Fruit fly (Drosophila melanogaster): ENCODE data around the gene CG6678.

CG6678 gene

DNA sequence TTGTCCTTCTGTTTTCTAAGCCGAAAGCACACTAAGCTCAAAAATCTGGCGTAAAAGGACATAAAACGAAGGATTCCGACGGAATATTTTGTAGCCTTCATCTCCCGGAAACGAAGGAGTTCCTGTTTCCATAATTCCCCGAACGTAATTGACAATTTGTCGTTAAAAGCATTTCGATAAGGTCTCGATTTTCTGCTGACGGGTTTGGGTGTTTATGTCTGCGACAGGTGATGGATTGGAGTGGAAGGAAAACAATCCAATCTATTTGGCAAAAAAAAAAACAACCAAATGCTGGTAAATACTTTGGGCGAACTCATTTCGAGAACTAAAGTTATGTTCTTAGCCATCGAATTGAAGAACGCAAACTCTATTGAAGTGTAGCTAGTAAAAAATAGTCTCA is 40.3 kb upstream of the CG6678 start, which contains the start of gene Gr93d:
Gene Gr93d (minus strand): TSS at position 101 of the 400 bp plus-strand sequence.
- TF ChIP-seq NC2α (GFP tag; optimal IDR thresholded peaks at IDR 0.05), result no peak
- no peak for TF ChIP-seq nmo (GFP tag; optimal IDR thresholded peaks at IDR 0.05)

DNA sequence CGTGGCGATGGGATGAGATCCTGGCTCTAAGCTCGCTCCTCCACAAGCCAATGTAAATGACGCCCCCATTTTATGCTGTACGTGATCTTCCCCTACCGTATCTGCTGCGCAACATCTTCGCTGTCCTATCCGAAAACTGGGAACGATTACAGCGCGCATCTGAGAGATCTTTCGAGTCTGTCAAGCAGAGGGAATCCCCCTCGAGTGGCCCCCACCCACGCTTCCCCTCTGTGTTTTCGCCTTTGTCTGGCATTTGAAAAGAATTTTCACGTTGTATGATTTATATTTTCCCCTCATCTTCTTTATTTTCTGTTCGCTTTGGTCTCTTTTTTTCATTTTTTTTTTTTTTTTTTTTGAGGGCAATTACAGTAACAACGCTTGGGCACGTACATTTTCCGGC is 39.4 kb upstream of the CG6678 start:
- TF ChIP-seq CG18619 (GFP tag; optimal IDR thresholded peaks at IDR 0.05), result no peak
- TF ChIP-seq sr (GFP tag; IDR thresholded peaks at IDR 0.05), result peak; percentile 55; the same call in 2 of the 3 replicates
- TF ChIP-seq crol (GFP tag; IDR thresholded peaks at IDR 0.05), result peak; percentile 65; the same call in 1 of the 2 replicates
- 0 out of 3 replicates have a peak, but pooled peaks have one; percentile 58 for TF ChIP-seq CG2199 (GFP tag; IDR thresholded peaks at IDR 0.05)
- TF ChIP-seq pros (GFP tag; optimal IDR thresholded peaks at IDR 0.05), result peak; percentile 4
- 0 out of 2 replicates have a peak, but pooled peaks have one; percentile 10 for TF ChIP-seq Rfx (GFP tag; IDR thresholded peaks at IDR 0.05)
- no peak for TF ChIP-seq Sry-β (GFP tag; optimal IDR thresholded peaks at IDR 0.05)
- TF ChIP-seq grn (GFP tag; optimal IDR thresholded peaks at IDR 0.05), result peak; percentile 36
- peak; percentile 29 for TF ChIP-seq sd (tag; optimal IDR thresholded peaks at IDR 0.05)
- TF ChIP-seq fd102C (GFP tag; optimal IDR thresholded peaks at IDR 0.05), result no peak
- peak; percentile 48; the same call in 1 of the 2 replicates for TF ChIP-seq CG32772 (GFP tag; IDR thresholded peaks at IDR 0.05)

DNA sequence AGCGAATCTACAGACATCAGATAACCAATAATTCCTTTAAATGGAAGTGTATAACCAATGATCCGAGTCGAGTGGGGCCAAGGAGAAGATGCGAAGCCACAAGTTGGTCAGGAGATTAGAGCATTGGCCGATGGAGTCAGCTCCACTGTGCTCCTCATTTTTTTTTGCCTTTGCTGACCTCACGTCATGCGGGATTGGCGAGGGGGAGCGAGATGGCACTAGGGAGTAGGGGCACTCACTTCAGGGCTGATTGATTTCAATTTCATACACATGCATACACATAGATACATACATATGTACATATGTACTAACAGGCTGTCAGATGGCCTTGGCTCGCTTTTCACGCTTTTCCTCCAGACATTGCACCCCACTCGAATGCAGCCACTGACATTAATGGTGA is 38.6 kb upstream of the CG6678 start:
- TF ChIP-seq toy (GFP tag; IDR thresholded peaks at IDR 0.05), result no peak
- TF ChIP-seq CG16779 (GFP tag; IDR thresholded peaks at IDR 0.05), result 0 out of 2 replicates have a peak, but pooled peaks have one; percentile 14
- TF ChIP-seq sens (GFP tag), result peak; percentile 50

DNA sequence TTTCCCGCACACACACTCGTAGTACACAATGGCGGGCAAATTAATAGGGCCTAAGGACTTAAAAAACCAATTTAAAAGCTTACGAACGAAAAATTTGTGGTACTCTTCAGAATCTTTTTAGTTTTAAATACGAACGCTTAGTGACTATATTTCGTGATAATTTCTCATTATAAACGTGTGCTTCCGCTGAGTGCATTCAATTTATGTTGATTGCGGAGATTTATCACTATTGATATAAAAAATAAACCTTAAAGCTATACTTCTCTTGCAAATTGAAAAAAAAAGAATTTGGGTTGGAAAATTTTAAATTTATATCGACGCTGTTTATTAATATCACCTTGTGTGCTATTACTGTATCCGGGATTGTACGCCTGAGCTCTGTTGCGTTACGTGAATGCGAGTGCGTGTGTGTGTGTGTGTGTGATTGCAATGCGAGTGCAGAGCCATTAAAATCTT is 37.8 kb upstream of the CG6678 start:
- TF ChIP-seq CG31224 (GFP tag; IDR thresholded peaks at IDR 0.05), result no peak
- TF ChIP-seq HmgZ (tag; optimal IDR thresholded peaks at IDR 0.05), result no peak
- no peak for TF ChIP-seq shn (GFP tag; optimal IDR thresholded peaks at IDR 0.05)
- no peak for TF ChIP-seq aop (GFP tag; IDR thresholded peaks at IDR 0.05)
- TF ChIP-seq gce (GFP tag; IDR thresholded peaks at IDR 0.05), result no peak
- no peak for TF ChIP-seq emc (GFP tag; optimal IDR thresholded peaks at IDR 0.05)
- TF ChIP-seq CG31441 (GFP tag; IDR thresholded peaks at IDR 0.05), result peak; percentile 81
- TF ChIP-seq Dll (GFP tag; IDR thresholded peaks at IDR 0.05; ENCODE audit: partially characterized antibody), result no peak
- TF ChIP-seq dpn (GFP tag; optimal IDR thresholded peaks at IDR 0.05), result peak; percentile 53
- TF ChIP-seq corto (GFP tag; optimal IDR thresholded peaks at IDR 0.05), result peak; percentile 90
- TF ChIP-seq CG12744 (GFP tag; optimal IDR thresholded peaks at IDR 0.05), result peak; percentile 28
- TF ChIP-seq Dfd (GFP tag; optimal IDR thresholded peaks at IDR 0.05), result no peak
- no peak for TF ChIP-seq CG42726 (GFP tag; IDR thresholded peaks at IDR 0.05; ENCODE audit: partially characterized antibody)
- TF ChIP-seq CG10959 (GFP tag; IDR thresholded peaks at IDR 0.05), result peak; percentile 58
- peak; percentile 2 for TF ChIP-seq CG18764 (GFP tag; optimal IDR thresholded peaks at IDR 0.05)
- TF ChIP-seq CG18476 (GFP tag; optimal IDR thresholded peaks at IDR 0.05), result peak; percentile 62
- peak; percentile 63 for TF ChIP-seq pum (GFP tag; optimal IDR thresholded peaks at IDR 0.05)
- TF ChIP-seq CG6654 (GFP tag; optimal IDR thresholded peaks at IDR 0.05), result peak; percentile 51
- no peak for TF ChIP-seq CG34376 (GFP tag; optimal IDR thresholded peaks at IDR 0.05)
- TF ChIP-seq CG17802 (tag; optimal IDR thresholded peaks at IDR 0.05), result no peak
- peak; percentile 32; the same call in 1 of the 2 replicates for TF ChIP-seq CG14667 (GFP tag; IDR thresholded peaks at IDR 0.05)
- peak; percentile 77 for TF ChIP-seq CG8388 (GFP tag; optimal IDR thresholded peaks at IDR 0.05)
- no peak for TF ChIP-seq CG10321 (GFP tag; IDR thresholded peaks at IDR 0.05)
- TF ChIP-seq Ets65A (GFP tag), result peak; percentile 92
- no peak for TF ChIP-seq prd (optimal IDR thresholded peaks at IDR 0.05)
- TF ChIP-seq prd (GFP tag; IDR thresholded peaks at IDR 0.05), result no peak; the same call in 1 of the 3 replicates
- peak; percentile 8 for TF ChIP-seq CG10462 (GFP tag; optimal IDR thresholded peaks at IDR 0.05)
- no peak for TF ChIP-seq Poxn (GFP tag; IDR thresholded peaks at IDR 0.05)
- no peak for TF ChIP-seq grn (GFP tag; optimal IDR thresholded peaks at IDR 0.05)
- TF ChIP-seq CG12391 (tag; optimal IDR thresholded peaks at IDR 0.05), result peak; percentile 73
- TF ChIP-seq NK7.1 (GFP tag; optimal IDR thresholded peaks at IDR 0.05), result peak; percentile 29
- peak; percentile 7 for TF ChIP-seq CG11398 (GFP tag; optimal IDR thresholded peaks at IDR 0.05)
